Worm (Caenorhabditis elegans): ENCODE results near the gene Y53G8AR.8.
A peak's percentile ranks its signal among the peaks of the same experiment; 100 is the strongest.
"Not testable (repeated sequence)": the region's sequence is repeated elsewhere in the genome, so short reads cannot be mapped to it uniquely, and the experiment has no call there.

Gene Y53G8AR.8

ce11 chrIII:3278610-3279009, 15.5 kb downstream of the Y53G8AR.8 start, which contains the start of gene Y53G8AM.8:
TSS of gene Y53G8AM.8 (minus strand) at chrIII:3278710.
- no peak for TF ChIP-seq daf-12 (tag; optimal IDR thresholded peaks at IDR 0.05)
- TF ChIP-seq fkh-10 (GFP tag; optimal IDR thresholded peaks at IDR 0.05), result no peak
- no peak for TF ChIP-seq unc-39 (tag; optimal IDR thresholded peaks at IDR 0.05)
- no peak for TF ChIP-seq aly-2 (tag; optimal IDR thresholded peaks at IDR 0.05)

- TF ChIP-seq ztf-4 (tag; optimal IDR thresholded peaks at IDR 0.05), result no peak
- no peak for TF ChIP-seq lin-15B (tag; optimal IDR thresholded peaks at IDR 0.05)
- TF ChIP-seq nhr-76 (tag; optimal IDR thresholded peaks at IDR 0.05), result no peak
- no peak for TF ChIP-seq daf-12 (tag; optimal IDR thresholded peaks at IDR 0.05)
- no peak for TF ChIP-seq aly-2 (tag; optimal IDR thresholded peaks at IDR 0.05)
- TF ChIP-seq ama-1 (optimal IDR thresholded peaks at IDR 0.05), result no peak
- no peak for TF ChIP-seq ceh-9 (tag; optimal IDR thresholded peaks at IDR 0.05)
- no peak for TF ChIP-seq nhr-11 (tag; optimal IDR thresholded peaks at IDR 0.05)
- peak; percentile 24 for TF ChIP-seq pha-4 (tag; optimal IDR thresholded peaks at IDR 0.05)
- no peak for TF ChIP-seq ceh-82 (tag; optimal IDR thresholded peaks at IDR 0.05)
- TF ChIP-seq lin-39 (tag; optimal IDR thresholded peaks at IDR 0.05), result peak; percentile 12
- no peak for TF ChIP-seq R02D3.7 (tag; optimal IDR thresholded peaks at IDR 0.05)
- no peak for TF ChIP-seq elt-2 (tag; optimal IDR thresholded peaks at IDR 0.05)
- peak; percentile 20 for TF ChIP-seq nhr-23 (tag; optimal IDR thresholded peaks at IDR 0.05)
- TF ChIP-seq fkh-2 (tag; optimal IDR thresholded peaks at IDR 0.05), result no peak
- TF ChIP-seq eor-1 (tag; optimal IDR thresholded peaks at IDR 0.05), result no peak
- TF ChIP-seq mml-1 (tag; optimal IDR thresholded peaks at IDR 0.05), result no peak
- TF ChIP-seq fkh-10 (GFP tag; optimal IDR thresholded peaks at IDR 0.05), result no peak
- no peak for TF ChIP-seq ZK546.5 (tag; optimal IDR thresholded peaks at IDR 0.05)
- peak; percentile 50 for TF ChIP-seq nfya-1 (tag; optimal IDR thresholded peaks at IDR 0.05; ENCODE audit: insufficient read depth)
- TF ChIP-seq mdl-1 (tag; optimal IDR thresholded peaks at IDR 0.05), result no peak
These were observed 21.0 kb downstream of the Y53G8AR.8 start for ce11 chrIII:3273141-3273540.

ce11 chrIII:3271682-3272081, 22.4 kb downstream of the Y53G8AR.8 start:
- TF ChIP-seq tbx-2 (tag; optimal IDR thresholded peaks at IDR 0.05) (peak; percentile 54), nfya-1 (tag; optimal IDR thresholded peaks at IDR 0.05; ENCODE audit: insufficient read depth) (peak; percentile 65), snpc-4 (tag; optimal IDR thresholded peaks at IDR 0.05) (peak; percentile 26), elt-3 (tag; optimal IDR thresholded peaks at IDR 0.05) (no peak), pha-4 (tag; optimal IDR thresholded peaks at IDR 0.05) (peak; percentile 66), nhr-23 (tag; optimal IDR thresholded peaks at IDR 0.05) (peak; percentile 61), R02D3.7 (tag; optimal IDR thresholded peaks at IDR 0.05) (peak; percentile 31), pqm-1 (tag; optimal IDR thresholded peaks at IDR 0.05) (peak; percentile 27), elt-2 (tag; optimal IDR thresholded peaks at IDR 0.05) (peak; percentile 71), hmg-11 (tag; optimal IDR thresholded peaks at IDR 0.05) (peak; percentile 47), fkh-10 (GFP tag; optimal IDR thresholded peaks at IDR 0.05) (no peak), ceh-28 (tag; optimal IDR thresholded peaks at IDR 0.05) (peak; percentile 53), ztf-11 (tag; optimal IDR thresholded peaks at IDR 0.05) (no peak)

ce11 chrIII:3266602-3267001, 27.5 kb downstream of the Y53G8AR.8 start, which contains the start of gene Y53G8AM.7:
TSS of gene Y53G8AM.7 (minus strand) at chrIII:3266702.
- TF ChIP-seq snpc-4 (tag; optimal IDR thresholded peaks at IDR 0.05) (no peak), mml-1 (tag; optimal IDR thresholded peaks at IDR 0.05) (no peak)

- TF ChIP-seq ceh-28 (tag; optimal IDR thresholded peaks at IDR 0.05), result peak; percentile 64
- TF ChIP-seq nhr-67 (tag; optimal IDR thresholded peaks at IDR 0.05), result no peak
- no peak for TF ChIP-seq elt-2 (tag; optimal IDR thresholded peaks at IDR 0.05)
These were observed 30.4 kb downstream of the Y53G8AR.8 start for ce11 chrIII:3263696-3264095.

ce11 chrIII:3259691-3260090, 34.4 kb downstream of the Y53G8AR.8 start, which contains the start of gene Y53G8AM.6:
TSS of gene Y53G8AM.6 (minus strand) at chrIII:3259791.
- TF ChIP-seq nhr-43 (tag; optimal IDR thresholded peaks at IDR 0.05; ENCODE audit: poor library complexity, severe bottlenecking); fkh-2 (tag; optimal IDR thresholded peaks at IDR 0.05); nhr-28 (tag; optimal IDR thresholded peaks at IDR 0.05): not testable (repeated sequence)

Measured in whole organism, L3 larva.